Fruit fly (Drosophila melanogaster) whole organism, prepupa: ENCODE results near the gene Grasp65.

Experiments used
- CG10631 ChIP-seq: fragments of 200-800 bp; sonication (Bioruptor generic); optimal IDR thresholded peaks from 2 replicates; lab custom pipeline; 2016; ENCODE audit warnings: missing biosample characterization, missing genetic modification characterization
- CG10669 ChIP-seq: fragments of 200-800 bp; sonication (Bioruptor generic); optimal IDR thresholded peaks from 3 replicates; lab custom pipeline; 2018; ENCODE audit warnings: missing biosample characterization, mild to moderate bottlenecking, missing genetic modification characterization, moderate library complexity
- CG11294 ChIP-seq: fragments of 200-800 bp; sonication (Bioruptor generic); IDR thresholded peaks from 2 replicates; pipeline ENCODE4 v1.3.6; 2022; ENCODE audit warnings: missing biosample characterization, missing genetic modification characterization
- CG11762 ChIP-seq: fragments of 200-800 bp; sonication (Bioruptor generic); optimal IDR thresholded peaks from 3 replicates; lab custom pipeline; 2016; ENCODE audit warnings: missing biosample characterization, missing genetic modification characterization; ENCODE audit not compliant: insufficient read depth
- CG11902 ChIP-seq: fragments of 200-800 bp; sonication (Bioruptor generic); optimal IDR thresholded peaks from 3 replicates; lab custom pipeline; 2016; ENCODE audit warnings: missing biosample characterization, missing genetic modification characterization
- CG1621 ChIP-seq: fragments of 200-800 bp; sonication (Bioruptor generic); optimal IDR thresholded peaks from 3 replicates; lab custom pipeline; 2018; ENCODE audit warnings: missing biosample characterization, mild to moderate bottlenecking, missing genetic modification characterization
- CG31627 ChIP-seq: fragments of 200-800 bp; sonication (Bioruptor generic); optimal IDR thresholded peaks from 3 replicates; lab custom pipeline; 2016; ENCODE audit warnings: missing biosample characterization, missing genetic modification characterization
- CG32006 ChIP-seq: fragments of 200-800 bp; sonication (Bioruptor generic); optimal IDR thresholded peaks from 3 replicates; lab custom pipeline; 2017; ENCODE audit warnings: missing biosample characterization, mild to moderate bottlenecking, missing genetic modification characterization
- CG34406 ChIP-seq: fragments of 200-800 bp; sonication (Bioruptor generic); optimal IDR thresholded peaks from 3 replicates; lab custom pipeline; 2016; ENCODE audit warnings: missing biosample characterization, missing genetic modification characterization
- CG3919 ChIP-seq: fragments of 200-800 bp; sonication (Bioruptor generic); optimal IDR thresholded peaks from 3 replicates; lab custom pipeline; 2016; ENCODE audit warnings: missing biosample characterization, missing genetic modification characterization
- CG4318 ChIP-seq: fragments of 200-800 bp; sonication (Bioruptor generic); optimal IDR thresholded peaks from 3 replicates; lab custom pipeline; 2017; ENCODE audit warnings: missing biosample characterization, mild to moderate bottlenecking, missing genetic modification characterization
- CG6163 ChIP-seq: fragments of 200-800 bp; sonication (Bioruptor generic); IDR thresholded peaks from 3 replicates; pipeline ENCODE4 v1.3.6; 2022; ENCODE audit warnings: missing biosample characterization, missing genetic modification characterization
- CG6792 ChIP-seq: fragments of 200-800 bp; sonication (Bioruptor generic); optimal IDR thresholded peaks from 3 replicates; lab custom pipeline; 2016; ENCODE audit warnings: missing biosample characterization, missing genetic modification characterization
- CG6854 ChIP-seq: fragments of 200-800 bp; sonication (Bioruptor generic); optimal IDR thresholded peaks from 2 replicates; lab custom pipeline; 2017; ENCODE audit warnings: missing biosample characterization, mild to moderate bottlenecking, missing genetic modification characterization
- CG7368 ChIP-seq: fragments of 200-800 bp; sonication (Bioruptor generic); optimal IDR thresholded peaks from 3 replicates; lab custom pipeline; 2016; ENCODE audit warnings: missing biosample characterization, missing genetic modification characterization
- CG8119 ChIP-seq: fragments of 200-800 bp; sonication (Bioruptor generic); IDR thresholded peaks from 3 replicates; pipeline ENCODE4 v1.3.6; 2022; ENCODE audit warnings: missing biosample characterization, missing genetic modification characterization
- CG8319 ChIP-seq: fragments of 200-800 bp; sonication (Bioruptor generic); optimal IDR thresholded peaks from 3 replicates; lab custom pipeline; 2016; ENCODE audit warnings: missing biosample characterization, missing genetic modification characterization
- CG9139 ChIP-seq: fragments of 200-800 bp; sonication (Bioruptor generic); optimal IDR thresholded peaks from 3 replicates; lab custom pipeline; 2017; ENCODE audit warnings: missing biosample characterization, mild to moderate bottlenecking, missing genetic modification characterization
- Eip78C ChIP-seq: fragments of 200-800 bp; sonication (Bioruptor generic); peaks from one replicate; lab custom pipeline; 2016; ENCODE audit warnings: missing biosample characterization, missing genetic modification characterization
- Eip93F ChIP-seq: fragments of 200-800 bp; sonication (Bioruptor generic); optimal IDR thresholded peaks from 2 replicates; lab custom pipeline; 2016; ENCODE audit warnings: missing biosample characterization, mild to moderate bottlenecking, missing genetic modification characterization
- Ets96B ChIP-seq: fragments of 200-800 bp; optimal IDR thresholded peaks from 2 replicates; lab custom pipeline; 2019; ENCODE audit warnings: missing biosample characterization, mild to moderate bottlenecking, missing genetic modification characterization, moderate library complexity
- Gug ChIP-seq: fragments of 200-800 bp; sonication (Bioruptor generic); IDR thresholded peaks from 2 replicates; pipeline ENCODE4 v1.3.6; 2022; ENCODE audit warnings: missing biosample characterization, missing genetic modification characterization
- Hr38 ChIP-seq: sonication (Bioruptor generic); optimal IDR thresholded peaks from 2 replicates; lab custom pipeline; 2016; ENCODE audit warnings: missing biosample characterization, missing genetic modification characterization
- Hr4 ChIP-seq: fragments of 200-800 bp; sonication (Bioruptor generic); optimal IDR thresholded peaks from 3 replicates; lab custom pipeline; 2016; ENCODE audit warnings: missing biosample characterization, missing genetic modification characterization
- Met ChIP-seq: fragments of 200-800 bp; sonication (Bioruptor generic); optimal IDR thresholded peaks from 3 replicates; lab custom pipeline; 2016; ENCODE audit warnings: missing biosample characterization, missing genetic modification characterization
- OdsH ChIP-seq: fragments of 200-800 bp; sonication (Bioruptor generic); optimal IDR thresholded peaks from 3 replicates; lab custom pipeline; 2016; ENCODE audit warnings: missing biosample characterization, missing genetic modification characterization
- Sox14 ChIP-seq: fragments of 200-800 bp; sonication (Bioruptor generic); optimal IDR thresholded peaks from 3 replicates; lab custom pipeline; 2016; ENCODE audit warnings: missing biosample characterization, missing genetic modification characterization
- achi ChIP-seq: fragments of 200-800 bp; sonication (Bioruptor generic); optimal IDR thresholded peaks from 3 replicates; lab custom pipeline; 2016; ENCODE audit warnings: missing biosample characterization, missing genetic modification characterization
- acj6 ChIP-seq: fragments of 200-800 bp; sonication (Bioruptor generic); optimal IDR thresholded peaks from 3 replicates; lab custom pipeline; 2016; ENCODE audit warnings: missing biosample characterization, missing genetic modification characterization
- dac ChIP-seq: fragments of 200-800 bp; sonication (Bioruptor generic); optimal IDR thresholded peaks from 2 replicates; lab custom pipeline; 2017; ENCODE audit warnings: missing biosample characterization, mild to moderate bottlenecking, missing genetic modification characterization
- dsx ChIP-seq: fragments of 200-800 bp; optimal IDR thresholded peaks from 3 replicates; lab custom pipeline; 2019; ENCODE audit warnings: missing biosample characterization, mild to moderate bottlenecking, missing genetic modification characterization, moderate library complexity; ENCODE audit not compliant: poor library complexity, severe bottlenecking
- fd59A ChIP-seq: fragments of 200-800 bp; sonication (Bioruptor generic); optimal IDR thresholded peaks from 2 replicates; lab custom pipeline; 2017; ENCODE audit warnings: missing biosample characterization, mild to moderate bottlenecking, missing genetic modification characterization, missing genetic modification reagents
- fd85E ChIP-seq: fragments of 200-800 bp; sonication (Bioruptor generic); optimal IDR thresholded peaks from 3 replicates; lab custom pipeline; 2016; ENCODE audit warnings: missing biosample characterization, missing genetic modification characterization
- fkh ChIP-seq: fragments of 200-800 bp; sonication (Bioruptor generic); optimal IDR thresholded peaks from 3 replicates; lab custom pipeline; 2017; ENCODE audit warnings: missing biosample characterization, mild to moderate bottlenecking, missing genetic modification characterization, moderate library complexity
- lz ChIP-seq: fragments of 200-800 bp; sonication (Bioruptor generic); optimal IDR thresholded peaks from 3 replicates; lab custom pipeline; 2016; ENCODE audit warnings: missing biosample characterization, missing genetic modification characterization
- net ChIP-seq: fragments of 200-800 bp; sonication (Bioruptor generic); optimal IDR thresholded peaks from 3 replicates; lab custom pipeline; 2016; ENCODE audit warnings: missing biosample characterization, missing genetic modification characterization
- salr ChIP-seq, 2 experiments: fragments of 200-800 bp; sonication (Bioruptor generic); optimal IDR thresholded peaks; 3 replicates each; lab custom pipeline; 2016 to 2018; ENCODE audit warnings: missing biosample characterization in 2 of 2, missing genetic modification characterization in 2 of 2, mild to moderate bottlenecking in 1 of 2
- spab ChIP-seq: fragments of 200-800 bp; sonication (Bioruptor generic); optimal IDR thresholded peaks from 2 replicates; lab custom pipeline; 2017; ENCODE audit warnings: missing biosample characterization, mild to moderate bottlenecking, missing genetic modification characterization, missing genetic modification reagents
- ss ChIP-seq, 2 experiments: fragments of 200-800 bp; sonication (Bioruptor generic); optimal IDR thresholded peaks; 2 replicates in 1 of 2; 3 replicates in 1 of 2; lab custom pipeline; 2017 to 2018; ENCODE audit warnings: mild to moderate bottlenecking in 2 of 2, missing biosample characterization in 2 of 2, missing genetic modification characterization in 2 of 2, moderate library complexity in 1 of 2
- svp ChIP-seq: fragments of 200-800 bp; sonication (Bioruptor generic); peaks from one replicate; lab custom pipeline; 2016; ENCODE audit warnings: missing biosample characterization, missing genetic modification characterization
- topi ChIP-seq: fragments of 200-800 bp; sonication (Bioruptor generic); optimal IDR thresholded peaks from 3 replicates; lab custom pipeline; 2016; ENCODE audit warnings: missing biosample characterization, missing genetic modification characterization
- vri ChIP-seq: fragments of 200-800 bp; sonication (Bioruptor generic); optimal IDR thresholded peaks from 3 replicates; lab custom pipeline; 2016; ENCODE audit warnings: missing biosample characterization, mild to moderate bottlenecking, missing genetic modification characterization

Gene Grasp65

dm6 chr3L:19913328-19913936, 11.3 kb upstream of the Grasp65 start, which contains the start of gene Mtr3:
Mtr3 (minus strand) TSS chr3L:19913715.
- TF ChIP-seq ss (GFP tag; optimal IDR thresholded peaks at IDR 0.05; lab: Kevin White, UChicago) (no peak), Hr4 (GFP tag; lab: Kevin White, UChicago) (no peak), CG1621 (tag; lab: Kevin White, UChicago) (no peak), CG11762 (GFP tag; lab: Kevin White, UChicago) (no peak), OdsH (no peak), net (GFP tag; lab: Kevin White, UChicago) (no peak), Gug (GFP tag; lab: Robert Waterston, UW) (no peak), CG8119 (GFP tag; lab: Robert Waterston, UW) (no peak), CG8319 (GFP tag; lab: Kevin White, UChicago) (no peak), CG32006 (GFP tag; lab: Kevin White, UChicago) (no peak), CG10669 (no peak), CG10631 (GFP tag; lab: Kevin White, UChicago) (no peak)

dm6 chr3L:19914833-19915232, 9.9 kb upstream of the Grasp65 start, which contains the start of gene Rpn1:
Rpn1 (plus strand) TSS chr3L:19915051.
- TF ChIP-seq ss (GFP tag; optimal IDR thresholded peaks at IDR 0.05; lab: Kevin White, UChicago) (no peak), vri (no peak), CG9139 (GFP tag; lab: Kevin White, UChicago) (no peak), fkh (no peak), CG34406 (no peak), Eip78C (GFP tag; lab: Kevin White, UChicago) (peak; percentile 26), net (GFP tag; lab: Kevin White, UChicago) (no peak), CG6854 (GFP tag; lab: Kevin White, UChicago) (peak; percentile 10), lz (GFP tag; lab: Kevin White, UChicago) (peak; percentile 6), fd85E (GFP tag; lab: Kevin White, UChicago) (no peak), Ets96B (no peak), acj6 (GFP tag; lab: Kevin White, UChicago) (no peak), CG3919 (GFP tag; lab: Kevin White, UChicago) (no peak), dsx (no peak), CG6163 (GFP tag; lab: Robert Waterston, UW) (no peak)
- TF ChIP-seq, all 60 proteins: peak for 3

DNA sequence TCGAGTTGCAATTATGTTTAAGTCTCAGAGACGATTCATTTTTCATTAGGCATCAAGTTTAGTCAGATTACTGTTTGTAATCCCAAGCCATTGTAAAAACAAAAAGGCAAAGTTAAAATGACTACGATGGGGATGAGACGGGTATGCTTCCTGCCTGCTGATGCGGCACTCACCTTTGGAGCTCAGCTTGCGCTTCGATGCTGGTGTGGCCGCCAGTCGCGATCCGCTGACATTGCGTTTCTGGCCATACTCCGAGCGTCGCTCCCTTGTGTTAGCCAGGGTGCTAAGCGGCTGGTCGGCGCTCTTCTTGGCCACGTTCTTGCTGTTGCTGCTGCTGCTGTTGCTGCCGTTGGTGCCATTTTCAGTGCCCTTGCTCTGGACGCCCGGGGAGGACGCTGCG, 4.8 kb upstream of the Grasp65 start:
- TF ChIP-seq Eip78C (GFP tag; lab: Kevin White, UChicago) (no peak), spab (GFP tag; lab: Kevin White, UChicago) (no peak), achi (GFP tag; lab: Kevin White, UChicago) (no peak), CG31627 (GFP tag; lab: Kevin White, UChicago) (no peak), dac (no peak), net (GFP tag; lab: Kevin White, UChicago) (no peak), CG8319 (GFP tag; lab: Kevin White, UChicago) (no peak), acj6 (GFP tag; lab: Kevin White, UChicago) (no peak), CG8119 (GFP tag; lab: Robert Waterston, UW) (no peak), Met (no peak)
- TF ChIP-seq, all 60 proteins: peak for 0

- TF ChIP-seq CG4318 (GFP tag; lab: Kevin White, UChicago) = no peak
- TF ChIP-seq Gug (GFP tag; lab: Robert Waterston, UW) = no peak
- no peak for TF ChIP-seq spab (GFP tag; lab: Kevin White, UChicago)
- no peak for TF ChIP-seq CG8319 (GFP tag; lab: Kevin White, UChicago)
- TF ChIP-seq CG11902 (GFP tag; lab: Kevin White, UChicago) = peak; percentile 68
- TF ChIP-seq fkh = no peak
- TF ChIP-seq CG6792 (GFP tag; lab: Kevin White, UChicago) = peak; percentile 36
- peak; percentile 78 for TF ChIP-seq CG31627 (GFP tag; lab: Kevin White, UChicago)
- no peak for TF ChIP-seq dsx
- no peak for TF ChIP-seq fd59A (GFP tag; lab: Kevin White, UChicago)
- TF ChIP-seq Eip93F (GFP tag; lab: Kevin White, UChicago) = no peak
- TF ChIP-seq CG10631 (GFP tag; lab: Kevin White, UChicago) = no peak
- TF ChIP-seq Sox14 = peak; percentile 80
- peak in 1 of 2 experiments; percentile 30 for TF ChIP-seq salr (GFP tag; optimal IDR thresholded peaks at IDR 0.05; lab: Kevin White, UChicago)
- peak; percentile 16 for TF ChIP-seq CG34406
- no peak for TF ChIP-seq svp (GFP tag; lab: Kevin White, UChicago)
- TF ChIP-seq CG11294 = peak; percentile 55; the same call in 1 of the 2 replicates
- TF ChIP-seq Hr38 (GFP tag; lab: Kevin White, UChicago) = no peak
- TF ChIP-seq CG7368 (GFP tag; lab: Kevin White, UChicago) = no peak
- TF ChIP-seq CG9139 (GFP tag; lab: Kevin White, UChicago) = no peak
- TF ChIP-seq topi = peak; percentile 71
Measured at dm6 chr3L:19922833-19923745, 1.7 kb upstream of the Grasp65 start, which contains the start of gene Pfdn6. Pfdn6 (plus strand) TSS chr3L:19923671.
